Worm (Caenorhabditis elegans): ENCODE measurements around the gene gtf-2F2.

Gene gtf-2F2

DNA sequence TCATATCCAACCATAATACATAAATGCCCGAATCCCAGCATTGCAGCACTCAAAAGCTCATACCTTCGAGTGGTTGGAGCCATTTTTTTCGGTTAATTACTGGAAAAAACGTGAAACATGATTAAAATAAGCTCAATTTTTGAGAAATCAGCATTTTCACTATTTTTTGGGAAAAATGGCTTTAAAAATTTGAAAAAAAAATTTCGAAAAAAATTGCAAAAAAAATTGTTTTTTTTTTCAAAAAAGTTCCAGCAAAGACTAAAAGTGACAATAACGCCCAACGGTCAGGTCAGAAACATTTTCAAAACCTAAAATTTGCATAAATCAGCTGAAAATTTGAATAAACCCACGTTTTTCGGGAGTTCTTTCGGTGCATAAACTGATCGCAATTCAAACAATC lies 30.9 kb downstream of the gtf-2F2 start, which contains the start of gene Y39B6A.29:
Gene Y39B6A.29 (minus strand): TSS at position 101 of the 400 bp plus-strand sequence.
- no peak for TF ChIP-seq hmg-4 (GFP tag; optimal IDR thresholded peaks at IDR 0.05)
- TF ChIP-seq hmbx-1 (tag; optimal IDR thresholded peaks at IDR 0.05): no peak
- no peak for TF ChIP-seq aly-1 (tag; optimal IDR thresholded peaks at IDR 0.05)
- no peak for TF ChIP-seq B0310.2 (tag; optimal IDR thresholded peaks at IDR 0.05)
- no peak for TF ChIP-seq ceh-36 (tag; optimal IDR thresholded peaks at IDR 0.05)
- no peak for TF ChIP-seq scrt-1 (GFP tag; IDR thresholded peaks at IDR 0.05)
- TF ChIP-seq sea-1 (GFP tag; conservative IDR thresholded peaks at IDR 0.05): no peak
- TF ChIP-seq hnd-1 (tag; optimal IDR thresholded peaks at IDR 0.05): no peak
- no peak for TF ChIP-seq tra-4 (tag; optimal IDR thresholded peaks at IDR 0.05)
- no peak for TF ChIP-seq pes-1 (GFP tag; IDR thresholded peaks at IDR 0.05)
- no peak for TF ChIP-seq ama-1 (optimal IDR thresholded peaks at IDR 0.05)
- TF ChIP-seq F13C5.2 (tag; optimal IDR thresholded peaks at IDR 0.05): no peak
- TF ChIP-seq tbx-37 (GFP tag; conservative IDR thresholded peaks at IDR 0.05): no peak
- TF ChIP-seq ets-7 (tag; optimal IDR thresholded peaks at IDR 0.05): no peak
- no peak for TF ChIP-seq flt-1 (GFP tag; IDR thresholded peaks at IDR 0.05)
- TF ChIP-seq ceh-13 (GFP tag; optimal IDR thresholded peaks at IDR 0.05): no peak
- TF ChIP-seq tbx-11 (GFP tag; IDR thresholded peaks at IDR 0.05): no peak

DNA sequence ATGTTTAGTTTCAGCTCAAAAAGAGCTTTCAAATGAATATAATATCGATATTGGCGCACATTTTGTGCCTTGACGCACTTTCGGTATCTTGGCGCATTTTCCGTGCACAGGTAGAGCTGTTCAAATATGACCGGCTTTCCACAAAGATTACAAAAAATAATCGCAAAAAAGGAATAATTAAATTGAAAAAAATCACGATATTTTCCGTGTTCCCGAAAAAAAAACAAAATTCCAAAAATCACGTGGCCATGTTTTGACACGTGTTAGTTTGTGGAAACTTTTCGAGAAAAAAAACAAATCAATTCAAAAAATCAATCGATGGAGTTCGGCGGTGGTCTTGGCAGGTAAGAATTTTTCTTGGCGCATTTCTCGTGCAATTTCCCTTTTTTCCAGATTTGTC lies 32.4 kb downstream of the gtf-2F2 start, which contains the start of gene Y39B6A.25:
Gene Y39B6A.25 (plus strand): TSS at position 301 of the 400 bp plus-strand sequence.
- TF ChIP-seq hmg-4 (GFP tag; optimal IDR thresholded peaks at IDR 0.05): no peak
- TF ChIP-seq tra-4 (tag; optimal IDR thresholded peaks at IDR 0.05): no peak
- no peak for TF ChIP-seq tbx-11 (GFP tag; IDR thresholded peaks at IDR 0.05)
- no peak for TF ChIP-seq hmbx-1 (tag; optimal IDR thresholded peaks at IDR 0.05)
- no peak for TF ChIP-seq aly-1 (tag; optimal IDR thresholded peaks at IDR 0.05)
- TF ChIP-seq hnd-1 (tag; optimal IDR thresholded peaks at IDR 0.05): no peak
- TF ChIP-seq sea-1 (GFP tag; conservative IDR thresholded peaks at IDR 0.05): no peak
- no peak for TF ChIP-seq pes-1 (GFP tag; IDR thresholded peaks at IDR 0.05)
- no peak for TF ChIP-seq ceh-36 (tag; optimal IDR thresholded peaks at IDR 0.05)
- no peak for TF ChIP-seq ets-7 (tag; optimal IDR thresholded peaks at IDR 0.05)
- no peak for TF ChIP-seq scrt-1 (GFP tag; IDR thresholded peaks at IDR 0.05)
- TF ChIP-seq ama-1 (optimal IDR thresholded peaks at IDR 0.05): no peak
- no peak for TF ChIP-seq flt-1 (GFP tag; IDR thresholded peaks at IDR 0.05)
- no peak for TF ChIP-seq F13C5.2 (tag; optimal IDR thresholded peaks at IDR 0.05)
- TF ChIP-seq ceh-13 (GFP tag; optimal IDR thresholded peaks at IDR 0.05): no peak

DNA sequence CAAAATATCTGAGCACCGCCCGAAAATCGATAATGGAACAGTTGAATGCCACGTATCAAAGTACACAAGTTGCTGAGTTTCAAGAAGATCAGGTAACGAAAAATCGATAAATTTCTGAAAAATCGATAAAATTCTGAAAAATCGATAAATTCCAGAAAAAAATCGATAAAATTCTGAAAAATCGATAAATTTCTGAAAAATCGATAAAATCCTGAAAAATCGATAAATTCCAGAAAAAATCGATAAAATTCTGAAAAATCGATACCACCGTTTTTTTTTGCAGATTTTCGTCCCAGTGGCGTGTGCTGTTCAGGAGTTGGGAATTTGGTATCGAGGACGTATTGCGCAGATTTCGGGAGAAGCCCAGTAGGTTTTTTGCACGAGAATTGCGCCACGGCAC lies 33.6 kb downstream of the gtf-2F2 start:
- TF ChIP-seq hmbx-1 (tag; optimal IDR thresholded peaks at IDR 0.05) (no peak), scrt-1 (GFP tag; IDR thresholded peaks at IDR 0.05) (no peak), sea-1 (GFP tag; conservative IDR thresholded peaks at IDR 0.05) (no peak), ceh-13 (GFP tag; optimal IDR thresholded peaks at IDR 0.05) (no peak), tbx-11 (GFP tag; IDR thresholded peaks at IDR 0.05) (no peak), ceh-36 (tag; optimal IDR thresholded peaks at IDR 0.05) (no peak), hnd-1 (tag; optimal IDR thresholded peaks at IDR 0.05) (no peak), hmg-4 (GFP tag; optimal IDR thresholded peaks at IDR 0.05) (no peak), pes-1 (GFP tag; IDR thresholded peaks at IDR 0.05) (no peak), ets-7 (tag; optimal IDR thresholded peaks at IDR 0.05) (no peak), aly-1 (tag; optimal IDR thresholded peaks at IDR 0.05) (no peak), tra-4 (tag; optimal IDR thresholded peaks at IDR 0.05) (no peak), tbx-37 (GFP tag; conservative IDR thresholded peaks at IDR 0.05) (no peak), B0310.2 (tag; optimal IDR thresholded peaks at IDR 0.05) (no peak), F13C5.2 (tag; optimal IDR thresholded peaks at IDR 0.05) (no peak)

DNA sequence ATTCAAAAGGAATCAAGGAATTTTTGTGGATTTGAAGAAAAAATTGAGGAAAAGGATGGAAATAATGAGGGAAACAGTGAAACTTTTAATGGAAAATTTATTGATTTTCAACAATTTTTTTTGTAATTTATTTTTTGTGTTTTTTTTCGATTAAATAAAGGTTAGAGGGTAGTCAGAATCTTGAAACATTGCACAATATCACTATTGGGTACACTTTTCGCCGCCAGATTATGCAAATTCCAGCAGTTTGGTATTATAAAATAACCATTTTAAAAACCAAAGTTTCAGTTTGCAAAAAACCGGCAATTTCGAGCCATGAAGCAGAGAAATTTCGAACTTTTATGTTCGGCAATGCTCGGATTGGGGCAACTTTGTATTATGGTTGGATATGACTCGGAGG lies 37.7 kb downstream of the gtf-2F2 start, which contains the start of gene Y39B6A.27:
Gene Y39B6A.27 (plus strand): TSS at position 301 of the 400 bp plus-strand sequence.
- TF ChIP-seq F13C5.2 (tag; optimal IDR thresholded peaks at IDR 0.05) (no peak), B0310.2 (tag; optimal IDR thresholded peaks at IDR 0.05) (no peak), ceh-36 (tag; optimal IDR thresholded peaks at IDR 0.05) (no peak), flt-1 (GFP tag; IDR thresholded peaks at IDR 0.05) (no peak), hmbx-1 (tag; optimal IDR thresholded peaks at IDR 0.05) (no peak), hmg-4 (GFP tag; optimal IDR thresholded peaks at IDR 0.05) (no peak), sea-1 (GFP tag; conservative IDR thresholded peaks at IDR 0.05) (no peak), tbx-37 (GFP tag; conservative IDR thresholded peaks at IDR 0.05) (no peak), tbx-11 (GFP tag; IDR thresholded peaks at IDR 0.05) (no peak), aly-1 (tag; optimal IDR thresholded peaks at IDR 0.05) (no peak), ceh-13 (GFP tag; optimal IDR thresholded peaks at IDR 0.05) (no peak), scrt-1 (GFP tag; IDR thresholded peaks at IDR 0.05) (no peak)

DNA sequence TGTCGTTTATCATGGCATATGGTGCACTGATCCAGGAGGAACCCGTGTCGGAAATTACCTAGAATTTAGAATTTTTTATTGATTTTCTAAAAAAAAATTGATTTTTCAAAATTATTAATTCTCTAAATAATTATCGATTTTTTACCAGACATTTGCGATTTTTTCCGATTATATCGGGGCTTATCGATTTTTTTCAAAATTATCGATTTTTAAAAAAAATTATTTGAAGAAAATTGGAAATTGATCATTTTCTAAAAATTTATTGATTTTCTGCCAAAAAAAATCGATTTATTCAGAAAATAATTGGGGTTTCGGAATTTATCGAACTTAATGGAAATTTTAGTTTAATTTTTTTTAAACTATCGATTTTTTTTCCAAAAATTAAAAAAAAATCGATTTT lies 42.3 kb downstream of the gtf-2F2 start:
- TF ChIP-seq aly-1 (tag; optimal IDR thresholded peaks at IDR 0.05) (no peak), tbx-37 (GFP tag; conservative IDR thresholded peaks at IDR 0.05) (no peak), ets-7 (tag; optimal IDR thresholded peaks at IDR 0.05) (no peak), pes-1 (GFP tag; IDR thresholded peaks at IDR 0.05) (no peak), F13C5.2 (tag; optimal IDR thresholded peaks at IDR 0.05) (no peak), hmg-4 (GFP tag; optimal IDR thresholded peaks at IDR 0.05) (no peak), flt-1 (GFP tag; IDR thresholded peaks at IDR 0.05) (no peak), sea-1 (GFP tag; conservative IDR thresholded peaks at IDR 0.05) (no peak), tra-4 (tag; optimal IDR thresholded peaks at IDR 0.05) (no peak), tbx-11 (GFP tag; IDR thresholded peaks at IDR 0.05) (no peak)

DNA sequence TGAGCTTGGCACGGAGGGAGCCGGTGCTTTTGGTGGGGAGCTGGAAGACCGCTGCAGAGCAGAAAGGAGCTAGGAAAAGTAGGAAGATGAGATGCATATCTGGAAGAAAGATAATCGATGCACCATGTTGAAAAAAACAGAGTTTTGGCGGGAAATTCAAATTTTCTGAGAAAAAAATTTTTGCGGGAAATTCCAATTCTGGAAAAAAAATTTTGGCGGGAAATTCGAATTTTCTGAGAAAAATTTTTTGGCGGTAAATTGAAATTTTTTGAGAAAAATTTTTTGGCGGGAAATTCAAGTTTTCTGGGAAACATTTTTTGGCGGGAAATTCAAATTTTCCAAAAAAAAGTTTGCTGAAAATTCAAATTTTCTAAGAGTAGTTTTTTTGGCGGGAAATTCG lies 43.5 kb downstream of the gtf-2F2 start, which contains the start of gene asp-17:
Gene asp-17 (minus strand): TSS at position 101 of the 400 bp plus-strand sequence.
- TF ChIP-seq tbx-11 (GFP tag; IDR thresholded peaks at IDR 0.05): no peak
- no peak for TF ChIP-seq B0310.2 (tag; optimal IDR thresholded peaks at IDR 0.05)
- no peak for TF ChIP-seq tbx-37 (GFP tag; conservative IDR thresholded peaks at IDR 0.05)
- no peak for TF ChIP-seq F13C5.2 (tag; optimal IDR thresholded peaks at IDR 0.05)
- TF ChIP-seq tra-4 (tag; optimal IDR thresholded peaks at IDR 0.05): no peak
- TF ChIP-seq scrt-1 (GFP tag; IDR thresholded peaks at IDR 0.05): no peak
- TF ChIP-seq hnd-1 (tag; optimal IDR thresholded peaks at IDR 0.05): no peak
- no peak for TF ChIP-seq ceh-13 (GFP tag; optimal IDR thresholded peaks at IDR 0.05)
- no peak for TF ChIP-seq ceh-36 (tag; optimal IDR thresholded peaks at IDR 0.05)
- TF ChIP-seq ets-7 (tag; optimal IDR thresholded peaks at IDR 0.05): no peak
- no peak for TF ChIP-seq hmbx-1 (tag; optimal IDR thresholded peaks at IDR 0.05)

DNA sequence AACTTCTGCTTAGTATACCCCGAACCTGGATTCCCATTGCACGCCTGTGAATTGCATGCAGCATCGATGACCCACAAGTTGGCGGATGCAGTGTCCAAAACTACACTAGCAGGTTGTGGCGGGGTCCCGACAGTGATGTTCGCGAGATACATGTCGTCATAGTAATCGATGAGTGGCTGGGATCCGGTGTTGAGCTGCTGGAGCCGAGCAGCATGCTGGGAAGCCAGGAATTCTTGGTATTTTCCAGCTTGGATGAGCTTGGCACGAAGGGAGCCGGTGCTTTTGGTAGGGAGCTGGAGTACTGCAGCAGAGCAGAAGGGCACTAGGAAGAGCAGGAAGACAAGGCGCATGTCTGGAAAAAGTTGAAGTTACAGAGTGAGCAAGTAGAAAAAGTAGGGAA lies 48.5 kb downstream of the gtf-2F2 start, which contains the start of gene asp-16:
Gene asp-16 (minus strand): TSS at position 350 of the 400 bp plus-strand sequence.
- TF ChIP-seq hmg-4 (GFP tag; optimal IDR thresholded peaks at IDR 0.05) (no peak), ceh-36 (tag; optimal IDR thresholded peaks at IDR 0.05) (no peak), flt-1 (GFP tag; IDR thresholded peaks at IDR 0.05) (no peak), tra-4 (tag; optimal IDR thresholded peaks at IDR 0.05) (no peak), tbx-37 (GFP tag; conservative IDR thresholded peaks at IDR 0.05) (no peak), hnd-1 (tag; optimal IDR thresholded peaks at IDR 0.05) (no peak)
